Worm (Caenorhabditis elegans) whole organism, mixed stage, embryonic: ENCODE results near the gene ugt-9.

Experiments used
- M03D4.4 ChIP-seq: sonication (generic microtip); optimal IDR thresholded peaks from 2 replicates; lab custom pipeline; 2017; ENCODE audit warnings: mild to moderate bottlenecking, missing genetic modification characterization, missing compliant biosample characterization
- elt-1 ChIP-seq: sonication (generic microtip); optimal IDR thresholded peaks from 2 replicates; lab custom pipeline; 2017; ENCODE audit warnings: missing genetic modification characterization, mild to moderate bottlenecking, missing compliant biosample characterization, antibody characterized with exemption, moderate library complexity, borderline replicate concordance; ENCODE audit not compliant: insufficient read depth
- elt-3 ChIP-seq: fragments of 150-350 bp; optimal IDR thresholded peaks from 2 replicates; lab custom pipeline; 2014; ENCODE audit warnings: missing biosample characterization, missing genetic modification characterization
- lin-13 ChIP-seq: fragments of 150-350 bp; optimal IDR thresholded peaks from 2 replicates; lab custom pipeline; 2014; ENCODE audit warnings: missing biosample characterization, missing genetic modification characterization
- lsy-2 ChIP-seq: fragments of 150-350 bp; optimal IDR thresholded peaks from 2 replicates; lab custom pipeline; 2014; ENCODE audit warnings: missing biosample characterization, missing genetic modification characterization
- mab-5 ChIP-seq: fragments of 150-350 bp; optimal IDR thresholded peaks from 2 replicates; lab custom pipeline; 2014; ENCODE audit warnings: missing biosample characterization, missing genetic modification characterization
- nhr-12 ChIP-seq: fragments of 150-350 bp; optimal IDR thresholded peaks from 2 replicates; lab custom pipeline; 2014; ENCODE audit warnings: missing biosample characterization, missing genetic modification characterization
- nhr-237 ChIP-seq: fragments of 150-350 bp; optimal IDR thresholded peaks from 2 replicates; lab custom pipeline; 2014; ENCODE audit warnings: missing biosample characterization, missing genetic modification characterization
- pha-4 ChIP-seq: fragments of 150-350 bp; optimal IDR thresholded peaks from 2 replicates; lab custom pipeline; 2018; ENCODE audit warnings: missing biosample characterization, missing genetic modification reagents, missing genetic modification characterization
- snpc-4 ChIP-seq: fragments of 150-350 bp; optimal IDR thresholded peaks from 2 replicates; lab custom pipeline; 2014; ENCODE audit warnings: missing biosample characterization, missing genetic modification characterization
- unc-62 ChIP-seq: fragments of 150-350 bp; optimal IDR thresholded peaks from 2 replicates; lab custom pipeline; 2014; ENCODE audit warnings: missing biosample characterization, missing genetic modification reagents, missing genetic modification characterization
- zip-8 ChIP-seq: fragments of 150-350 bp; optimal IDR thresholded peaks from 2 replicates; lab custom pipeline; 2014; ENCODE audit warnings: missing biosample characterization, missing genetic modification characterization
- ztf-11 ChIP-seq: fragments of 150-350 bp; optimal IDR thresholded peaks from 2 replicates; lab custom pipeline; 2014; ENCODE audit warnings: missing biosample characterization, missing genetic modification characterization

ce11 chrV:4850446-4850845 lies 45.4 kb upstream of the ugt-9 start:
- no peak for TF ChIP-seq unc-62 (GFP tag; lab: Kevin White, UChicago)
- TF ChIP-seq snpc-4 (tag; lab: Kevin White, UChicago) = no peak
- no peak for TF ChIP-seq lsy-2 (tag; lab: Kevin White, UChicago)
- TF ChIP-seq zip-8 = no peak
- no peak for TF ChIP-seq nhr-237 (tag; lab: Kevin White, UChicago)
- TF ChIP-seq M03D4.4 = no peak
- TF ChIP-seq mab-5 (tag; lab: Kevin White, UChicago) = no peak
- TF ChIP-seq lin-13 = no peak
- no peak for TF ChIP-seq elt-3 (tag; lab: Kevin White, UChicago)
- no peak for TF ChIP-seq nhr-12 (tag; lab: Kevin White, UChicago)
- no peak for TF ChIP-seq elt-1 (tag; lab: Kevin White, UChicago)
- TF ChIP-seq pha-4 = no peak
- TF ChIP-seq ztf-11 (tag; lab: Kevin White, UChicago) = no peak
